Worm (Caenorhabditis elegans) whole organism, late embryonic: ENCODE data around the gene C09E7.11.

Source experiments
- C38D4.7 ChIP-seq: fragments of 200-800 bp; sonication (Bioruptor generic); optimal IDR thresholded peaks from 2 replicates; lab custom pipeline; 2018; ENCODE audit warnings: mild to moderate bottlenecking, missing genetic modification characterization, moderate library complexity, missing compliant biosample characterization
- T23F11.4 ChIP-seq: fragments of 200-800 bp; sonication (Bioruptor generic); optimal IDR thresholded peaks from 2 replicates; lab custom pipeline; 2018; ENCODE audit warnings: mild to moderate bottlenecking, missing genetic modification characterization, missing compliant biosample characterization
- ceh-48 ChIP-seq: sonication (generic microtip); optimal IDR thresholded peaks from 2 replicates; lab custom pipeline; 2016; ENCODE audit warnings: missing genetic modification characterization, inconsistent platforms, missing compliant biosample characterization
- madf-2 ChIP-seq: sonication (generic microtip); optimal IDR thresholded peaks from 2 replicates; lab custom pipeline; 2017; ENCODE audit warnings: missing genetic modification characterization, missing compliant biosample characterization
- npax-4 ChIP-seq: sonication (generic microtip); optimal IDR thresholded peaks from 2 replicates; lab custom pipeline; 2016; ENCODE audit warnings: missing genetic modification characterization, missing compliant biosample characterization
- pag-3 ChIP-seq: sonication (generic microtip); optimal IDR thresholded peaks from 2 replicates; lab custom pipeline; 2016; ENCODE audit warnings: missing compliant biosample characterization, missing genetic modification characterization, borderline replicate concordance
- pax-1 ChIP-seq: fragments of 150-350 bp; optimal IDR thresholded peaks from 2 replicates; lab custom pipeline; 2014; ENCODE audit warnings: missing biosample characterization, missing genetic modification characterization
- pqm-1 ChIP-seq: sonication (generic microtip); optimal IDR thresholded peaks from 2 replicates; lab custom pipeline; 2016; ENCODE audit warnings: missing genetic modification characterization, missing compliant biosample characterization
- syd-9 ChIP-seq: sonication (generic microtip); optimal IDR thresholded peaks from 2 replicates; lab custom pipeline; 2016; ENCODE audit warnings: mild to moderate bottlenecking, missing genetic modification characterization, moderate library complexity, missing compliant biosample characterization
- tbx-2 ChIP-seq: sonication (generic microtip); optimal IDR thresholded peaks from 2 replicates; lab custom pipeline; 2016; ENCODE audit warnings: missing genetic modification characterization, missing compliant biosample characterization
- ttx-3 ChIP-seq: sonication (generic microtip); optimal IDR thresholded peaks from 2 replicates; lab custom pipeline; 2016; ENCODE audit warnings: missing genetic modification reagents, missing genetic modification characterization, missing compliant biosample characterization
- unc-42 ChIP-seq: sonication (generic microtip); optimal IDR thresholded peaks from 2 replicates; lab custom pipeline; 2016; ENCODE audit warnings: missing genotype, missing genetic modification characterization, missing compliant biosample characterization

DNA sequence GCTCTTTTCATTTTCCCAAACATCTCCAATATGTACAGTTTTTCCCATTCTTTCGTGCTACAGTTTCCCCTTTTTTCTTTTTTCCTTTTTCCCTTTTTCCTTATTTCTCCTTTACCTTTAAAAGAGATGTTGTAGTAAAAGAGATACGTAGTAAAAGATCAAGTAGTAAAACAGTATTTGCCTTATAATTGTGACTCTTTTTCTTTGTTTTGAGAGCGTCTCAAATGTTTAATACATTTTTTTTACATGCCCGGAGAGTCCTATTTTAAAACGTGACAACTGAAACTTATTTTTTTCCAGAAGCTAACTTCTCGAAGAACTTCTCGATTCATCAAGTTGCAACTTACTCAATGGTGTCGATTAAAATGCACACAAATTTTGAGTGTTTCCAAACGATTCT is 23.4 kb upstream of the C09E7.11 start, which contains the start of gene F23F12.12:
- TF ChIP-seq npax-4 (tag; lab: Kevin White, UChicago) (no peak), pqm-1 (tag; lab: Kevin White, UChicago) (no peak), madf-2 (tag; lab: Kevin White, UChicago) (no peak), ceh-48 (tag; lab: Kevin White, UChicago) (no peak), C38D4.7 (no peak), syd-9 (tag; lab: Kevin White, UChicago) (no peak), tbx-2 (tag; lab: Kevin White, UChicago) (no peak), unc-42 (tag; lab: Kevin White, UChicago) (no peak), ttx-3 (tag; lab: Kevin White, UChicago) (no peak), T23F11.4 (GFP tag; lab: Kevin White, UChicago) (no peak), pax-1 (tag; lab: Kevin White, UChicago) (no peak), pag-3 (tag; lab: Kevin White, UChicago) (no peak)
